Worm (Caenorhabditis elegans): Measurements from ENCODE around the gene F56C9.8.

ce11 chrIII:7291216-7291615 is 28.1 kb downstream of the F56C9.8 start:
- TF ChIP-seq nhr-12 (tag; optimal IDR thresholded peaks at IDR 0.05) = no peak
- no peak for TF ChIP-seq pha-4 (tag; optimal IDR thresholded peaks at IDR 0.05)
- no peak for TF ChIP-seq lin-13 (tag; optimal IDR thresholded peaks at IDR 0.05)
- no peak for TF ChIP-seq unc-62 (GFP tag; optimal IDR thresholded peaks at IDR 0.05)
- TF ChIP-seq nhr-237 (tag; optimal IDR thresholded peaks at IDR 0.05) = no peak
- no peak for TF ChIP-seq unc-39 (tag; optimal IDR thresholded peaks at IDR 0.05)
- no peak for TF ChIP-seq snpc-4 (tag; optimal IDR thresholded peaks at IDR 0.05)
- no peak for TF ChIP-seq ham-2 (GFP tag; optimal IDR thresholded peaks at IDR 0.05)
- no peak for TF ChIP-seq ceh-83 (GFP tag; optimal IDR thresholded peaks at IDR 0.05)
- no peak for TF ChIP-seq drap-1 (GFP tag; optimal IDR thresholded peaks at IDR 0.05)
- TF ChIP-seq nhr-28 (tag; optimal IDR thresholded peaks at IDR 0.05) = no peak
- no peak for TF ChIP-seq ztf-11 (tag; optimal IDR thresholded peaks at IDR 0.05)
- TF ChIP-seq ceh-39 (tag; optimal IDR thresholded peaks at IDR 0.05) = no peak
